Worm (Caenorhabditis elegans) whole organism, L4 larva: ENCODE results near the gene cdc-73.
A peak's percentile ranks its signal among the peaks of the same experiment; 100 is the strongest.

ENCODE experiments used
- F37D6.2 ChIP-seq: sonication (generic microtip); optimal IDR thresholded peaks from 2 replicates; lab custom pipeline; 2016; ENCODE audit warnings: mild to moderate bottlenecking, missing genetic modification characterization, missing compliant biosample characterization
- ZK546.5 ChIP-seq, 2 experiments: sonication (generic microtip); optimal IDR thresholded peaks; 2 replicates each; lab custom pipeline; 2017; ENCODE audit warnings: missing biosample characterization in 2 of 2, missing genetic modification characterization in 2 of 2
- aha-1 ChIP-seq: fragments of 150-350 bp; peaks from one replicate; lab custom pipeline; 2014; ENCODE audit warnings: missing biosample characterization, missing genetic modification characterization
- ama-1 ChIP-seq: fragments of 150-350 bp; optimal IDR thresholded peaks from 2 replicates; lab custom pipeline; 2014; ENCODE audit warnings: inconsistent platforms, mixed read lengths
- ceh-20 ChIP-seq: fragments of 200-800 bp; sonication (Bioruptor generic); IDR thresholded peaks from 2 replicates; pipeline ENCODE4 v1.3.6; 2022; ENCODE audit warnings: missing genetic modification reagents, missing genetic modification characterization, missing compliant biosample characterization
- ceh-44 ChIP-seq: fragments of 200-800 bp; sonication (Bioruptor generic); IDR thresholded peaks from 2 replicates; pipeline ENCODE4 v1.3.6; 2022; ENCODE audit warnings: missing genetic modification reagents, missing genetic modification characterization, missing compliant biosample characterization
- ceh-62 ChIP-seq: sonication (generic microtip); optimal IDR thresholded peaks from 2 replicates; lab custom pipeline; 2017; ENCODE audit warnings: missing biosample characterization, missing genetic modification characterization
- ceh-82 ChIP-seq: sonication (generic microtip); optimal IDR thresholded peaks from 2 replicates; lab custom pipeline; 2017; ENCODE audit warnings: missing biosample characterization, missing genetic modification characterization
- ces-1 ChIP-seq: fragments of 150-350 bp; sonication (generic microtip); optimal IDR thresholded peaks from 4 replicates; lab custom pipeline; 2014; ENCODE audit warnings: missing biosample characterization, missing genetic modification reagents, missing genetic modification characterization
- ctbp-1 ChIP-seq: fragments of 200-800 bp; sonication (Bioruptor generic); IDR thresholded peaks from 2 replicates; pipeline ENCODE4 v1.3.6; 2022; ENCODE audit warnings: missing genetic modification reagents, missing genetic modification characterization, missing compliant biosample characterization
- daf-16 ChIP-seq, 3 experiments: sonication (generic microtip); optimal IDR thresholded peaks; 2 replicates each; lab custom pipeline; 2016 to 2017; ENCODE audit warnings: missing genetic modification characterization in 3 of 3, missing genetic modification reagents in 3 of 3, mild to moderate bottlenecking in 2 of 3, missing compliant biosample characterization in 2 of 3, missing biosample characterization in 1 of 3, moderate library complexity in 1 of 3
- daf-19 ChIP-seq: fragments of 200-800 bp; sonication (Bioruptor generic); conservative IDR thresholded peaks from 2 replicates; pipeline ENCODE4 v1.3.6; 2022; ENCODE audit warnings: missing genetic modification characterization, missing compliant biosample characterization
- daf-8 ChIP-seq: fragments of 200-800 bp; sonication (Bioruptor generic); IDR thresholded peaks from 2 replicates; pipeline ENCODE4 v1.3.6; 2022; ENCODE audit warnings: missing genetic modification characterization, missing compliant biosample characterization
- dmd-6 ChIP-seq: fragments of 200-800 bp; sonication (Bioruptor generic); IDR thresholded peaks from 2 replicates; pipeline ENCODE4 v1.3.6; 2022; ENCODE audit warnings: missing genetic modification reagents, missing genetic modification characterization, missing compliant biosample characterization
- dpl-1 ChIP-seq: fragments of 150-350 bp; optimal IDR thresholded peaks from 2 replicates; lab custom pipeline; 2014; ENCODE audit warnings: missing biosample characterization, missing genetic modification reagents, missing genetic modification characterization
- duxl-1 ChIP-seq: sonication (generic microtip); optimal IDR thresholded peaks from 2 replicates; lab custom pipeline; 2016; ENCODE audit warnings: mild to moderate bottlenecking, missing genetic modification characterization, moderate library complexity, missing compliant biosample characterization; ENCODE audit not compliant: poor library complexity
- dve-1 ChIP-seq: sonication (generic microtip); optimal IDR thresholded peaks from 2 replicates; lab custom pipeline; 2017; ENCODE audit warnings: antibody characterized with exemption, mild to moderate bottlenecking, missing genetic modification characterization, missing compliant biosample characterization; ENCODE audit not compliant: insufficient read depth
- egl-43 ChIP-seq: fragments of 200-800 bp; sonication (Bioruptor generic); IDR thresholded peaks from 2 replicates; pipeline ENCODE4 v1.3.6; 2022; ENCODE audit warnings: missing genetic modification reagents, missing genetic modification characterization, missing compliant biosample characterization
- fkh-10 ChIP-seq: fragments of 150-350 bp; optimal IDR thresholded peaks from 2 replicates; lab custom pipeline; 2014; ENCODE audit warnings: missing biosample characterization, missing genetic modification reagents, missing genetic modification characterization
- fos-1 ChIP-seq: fragments of 150-350 bp; optimal IDR thresholded peaks from 2 replicates; lab custom pipeline; 2014; ENCODE audit warnings: missing biosample characterization, missing genetic modification characterization
- gei-8 ChIP-seq: fragments of 200-800 bp; sonication (Bioruptor generic); optimal IDR thresholded peaks from 2 replicates; lab custom pipeline; 2018; ENCODE audit warnings: mild to moderate bottlenecking, missing genetic modification characterization, missing compliant biosample characterization
- hlh-11 ChIP-seq: fragments of 200-800 bp; sonication (Bioruptor generic); optimal IDR thresholded peaks from 2 replicates; lab custom pipeline; 2018; ENCODE audit warnings: mild to moderate bottlenecking, missing genetic modification characterization, missing compliant biosample characterization
- hlh-30 ChIP-seq: sonication (generic microtip); optimal IDR thresholded peaks from 2 replicates; lab custom pipeline; 2017; ENCODE audit warnings: antibody characterized with exemption, mild to moderate bottlenecking, missing genetic modification characterization, missing compliant biosample characterization; ENCODE audit not compliant: insufficient read depth
- hmg-1.1 ChIP-seq: fragments of 200-800 bp; sonication (Bioruptor generic); IDR thresholded peaks from 2 replicates; pipeline ENCODE4 v1.3.6; 2022; ENCODE audit warnings: missing genetic modification reagents, missing genetic modification characterization, missing compliant biosample characterization
- lim-7 ChIP-seq: fragments of 200-800 bp; sonication (Bioruptor generic); IDR thresholded peaks from 2 replicates; pipeline ENCODE4 v1.3.6; 2022; ENCODE audit warnings: missing genetic modification characterization, missing compliant biosample characterization
- lin-29 ChIP-seq: fragments of 200-800 bp; sonication (Bioruptor generic); IDR thresholded peaks from 2 replicates; pipeline ENCODE4 v1.3.6; 2022; ENCODE audit warnings: missing genetic modification reagents, missing genetic modification characterization, missing compliant biosample characterization
- lin-38 ChIP-seq: fragments of 200-800 bp; sonication (Bioruptor generic); IDR thresholded peaks from 2 replicates; pipeline ENCODE4 v1.3.6; 2022; ENCODE audit warnings: missing genetic modification reagents, missing genetic modification characterization, missing compliant biosample characterization
- lsy-2 ChIP-seq, 2 experiments: fragments of 150-350 bp in 1 of 2; sonication (generic microtip) in 1 of 2; optimal IDR thresholded peaks; 2 replicates each; lab custom pipeline; 2014 to 2017; ENCODE audit warnings: missing biosample characterization in 2 of 2, missing genetic modification characterization in 2 of 2
- madf-9 ChIP-seq: fragments of 200-800 bp; sonication (Bioruptor generic); conservative IDR thresholded peaks from 2 replicates; pipeline ENCODE4 v1.3.6; 2022; ENCODE audit warnings: missing genetic modification reagents, missing genetic modification characterization, missing compliant biosample characterization
- mdt-29 ChIP-seq: fragments of 200-800 bp; sonication (Bioruptor generic); IDR thresholded peaks from 2 replicates; pipeline ENCODE4 v1.3.6; 2022; ENCODE audit warnings: missing genetic modification reagents, missing genetic modification characterization, missing compliant biosample characterization
- mep-1 ChIP-seq: fragments of 150-350 bp; sonication (generic microtip); optimal IDR thresholded peaks from 3 replicates; lab custom pipeline; 2014; ENCODE audit warnings: missing biosample characterization, missing genetic modification characterization
- mes-2 ChIP-seq: sonication (generic microtip); optimal IDR thresholded peaks from 2 replicates; lab custom pipeline; 2016; ENCODE audit warnings: missing genotype, mild to moderate bottlenecking, missing genetic modification characterization, missing compliant biosample characterization; ENCODE audit not compliant: poor library complexity, severe bottlenecking
- mxl-3 ChIP-seq: fragments of 200-800 bp; sonication (Bioruptor generic); optimal IDR thresholded peaks from 2 replicates; lab custom pipeline; 2018; ENCODE audit warnings: mild to moderate bottlenecking, missing genetic modification characterization, missing compliant biosample characterization
- nhr-11 ChIP-seq: fragments of 150-350 bp; optimal IDR thresholded peaks from 2 replicates; lab custom pipeline; 2014; ENCODE audit warnings: missing biosample characterization, missing genetic modification characterization
- nhr-28 ChIP-seq: fragments of 150-350 bp; optimal IDR thresholded peaks from 2 replicates; lab custom pipeline; 2014; ENCODE audit warnings: missing biosample characterization, missing genetic modification characterization
- nhr-41 ChIP-seq: fragments of 200-800 bp; sonication (Bioruptor generic); IDR thresholded peaks from 2 replicates; pipeline ENCODE4 v1.3.6; 2022; ENCODE audit warnings: missing genetic modification reagents, missing genetic modification characterization, missing compliant biosample characterization
- nhr-42 ChIP-seq: fragments of 200-800 bp; sonication (Bioruptor generic); IDR thresholded peaks from 2 replicates; pipeline ENCODE4 v1.3.6; 2022; ENCODE audit warnings: missing genetic modification characterization, missing compliant biosample characterization
- nhr-6 ChIP-seq: fragments of 150-350 bp; optimal IDR thresholded peaks from 2 replicates; lab custom pipeline; 2014; ENCODE audit warnings: missing biosample characterization, missing genetic modification characterization
- pha-4 ChIP-seq, 2 experiments: fragments of 150-350 bp in 1 of 2; fragments of 200-800 bp in 1 of 2; sonication (Bioruptor generic) in 1 of 2; IDR thresholded peaks in 1 of 2; optimal IDR thresholded peaks in 1 of 2; 2 replicates each; pipeline versions ENCODE4 v1.3.6 to Lab custom; 2014 to 2022; ENCODE audit warnings: missing genetic modification characterization in 2 of 2, missing genetic modification reagents in 2 of 2, missing biosample characterization in 1 of 2, missing compliant biosample characterization in 1 of 2
- set-16 ChIP-seq: fragments of 200-800 bp; sonication (Bioruptor generic); IDR thresholded peaks from 2 replicates; pipeline ENCODE4 v1.3.6; 2022; ENCODE audit warnings: missing genetic modification reagents, missing genetic modification characterization, missing compliant biosample characterization
- snpc-1.2 ChIP-seq: fragments of 200-800 bp; sonication (Bioruptor generic); IDR thresholded peaks from 2 replicates; pipeline ENCODE4 v1.3.6; 2022; ENCODE audit warnings: missing genetic modification reagents, missing genetic modification characterization, missing compliant biosample characterization
- unc-130 ChIP-seq: sonication (generic microtip); optimal IDR thresholded peaks from 2 replicates; lab custom pipeline; 2016; ENCODE audit warnings: missing genetic modification reagents, missing genetic modification characterization, missing compliant biosample characterization
- unc-39 ChIP-seq: sonication (generic microtip); optimal IDR thresholded peaks from 2 replicates; lab custom pipeline; 2017; ENCODE audit warnings: missing biosample characterization, missing genetic modification characterization
- unc-62 ChIP-seq, 3 experiments: fragments of 150-350 bp in 1 of 3; sonication (generic microtip); optimal IDR thresholded peaks in 2 of 3; peaks in 1 of 3; 1 replicate in 1 of 3; 2 replicates in 2 of 3; lab custom pipeline; 2014 to 2017; ENCODE audit warnings: missing biosample characterization in 3 of 3, missing genetic modification characterization in 3 of 3, missing genetic modification reagents in 3 of 3, missing genotype in 1 of 3
- zag-1 ChIP-seq: fragments of 150-350 bp; optimal IDR thresholded peaks from 2 replicates; lab custom pipeline; 2014; ENCODE audit warnings: missing biosample characterization, missing genetic modification characterization
- zfp-2 ChIP-seq: sonication (generic microtip); optimal IDR thresholded peaks from 2 replicates; lab custom pipeline; 2016; ENCODE audit warnings: mild to moderate bottlenecking, missing genetic modification characterization, missing compliant biosample characterization

Gene cdc-73

ce11 chrIV:4033490-4033889, 8.9 kb upstream of the cdc-73 start (continued):
- TF ChIP-seq nhr-6 (no peak), ceh-44 (GFP tag; lab: Robert Waterston, UW) (no peak), unc-62 (GFP tag; optimal IDR thresholded peaks at IDR 0.05 in 1 of 2; lab: Kevin White, UChicago) (peak in 1 of 2 experiments; percentile 97), unc-62 (tag; optimal IDR thresholded peaks at IDR 0.05; lab: Kevin White, UChicago) (no peak), lim-7 (GFP tag; lab: Robert Waterston, UW) (no peak), aha-1 (tag; lab: Kevin White, UChicago) (peak; percentile 88), unc-39 (no peak), dve-1 (peak; percentile 2), zfp-2 (tag; lab: Kevin White, UChicago) (no peak), dpl-1 (GFP tag; lab: Kevin White, UChicago) (peak; percentile 25), lsy-2 (tag; optimal IDR thresholded peaks at IDR 0.05; lab: Kevin White, UChicago) (peak in 1 of 2 experiments; percentile 21), hlh-11 (tag; lab: Kevin White, UChicago) (peak; percentile 12), mdt-29 (GFP tag; lab: Robert Waterston, UW) (no peak)

DNA sequence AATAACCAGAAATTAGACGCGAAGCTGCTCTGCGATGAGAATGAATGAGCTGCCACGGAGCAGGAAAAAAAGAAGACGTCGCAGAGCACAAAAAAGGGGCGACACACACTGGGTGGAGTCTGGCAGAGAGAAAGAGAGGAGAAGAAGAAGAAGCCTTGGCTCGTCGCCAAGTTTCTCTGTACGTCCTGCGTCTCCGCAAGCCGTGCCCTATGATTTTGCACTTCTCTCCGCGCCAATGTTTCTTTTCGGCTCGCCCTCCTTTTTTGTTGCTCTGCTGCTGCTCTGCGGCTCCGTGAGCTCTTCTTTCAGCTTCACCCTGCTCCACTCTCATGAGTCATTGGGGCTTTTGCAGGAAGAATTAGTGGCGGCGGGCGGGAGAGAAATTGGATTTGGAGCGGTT, 7.5 kb upstream of the cdc-73 start, which contains the start of gene hlh-30:
hlh-30 (minus strand) TSS at position 69 of the 400 bp plus-strand sequence.
- TF ChIP-seq ZK546.5 (tag; optimal IDR thresholded peaks at IDR 0.05; lab: Kevin White, UChicago) = no peak
- no peak for TF ChIP-seq hlh-30
- peak; percentile 47 for TF ChIP-seq hlh-11 (tag; lab: Kevin White, UChicago)
- peak; percentile 20 for TF ChIP-seq nhr-6
- no peak for TF ChIP-seq gei-8 (GFP tag; lab: Kevin White, UChicago)
- TF ChIP-seq fkh-10 = peak; percentile 30
- peak; percentile 68 for TF ChIP-seq egl-43 (GFP tag; lab: Robert Waterston, UW)
- no peak for TF ChIP-seq snpc-1.2
- no peak for TF ChIP-seq fos-1 (tag; lab: Kevin White, UChicago)
- TF ChIP-seq duxl-1 (tag; lab: Kevin White, UChicago) = no peak
- no peak for TF ChIP-seq ceh-20 (GFP tag; lab: Robert Waterston, UW)
- no peak for TF ChIP-seq unc-130 (GFP tag; lab: Kevin White, UChicago)
- peak; percentile 38; the same call in 1 of the 2 replicates for TF ChIP-seq lin-38 (GFP tag; lab: Robert Waterston, UW)
- no peak for TF ChIP-seq ama-1 (lab: Kevin White, UChicago)
- 0 out of 2 replicates have a peak, but pooled peaks have one; percentile 10 for TF ChIP-seq ceh-44 (GFP tag; lab: Robert Waterston, UW)
- TF ChIP-seq set-16 (GFP tag; lab: Robert Waterston, UW) = peak; percentile 90
- no peak for TF ChIP-seq nhr-41 (GFP tag; lab: Robert Waterston, UW)
- TF ChIP-seq pha-4 (GFP tag; IDR thresholded peaks at IDR 0.05; lab: Robert Waterston, UW) = 0 out of 2 replicates have a peak, but pooled peaks have one; percentile 7
- TF ChIP-seq pha-4 (tag; optimal IDR thresholded peaks at IDR 0.05; lab: Kevin White, UChicago) = no peak
- TF ChIP-seq aha-1 (tag; lab: Kevin White, UChicago) = peak; percentile 82
- no peak for TF ChIP-seq unc-39
- TF ChIP-seq zag-1 (tag; lab: Kevin White, UChicago) = no peak
- no peak for TF ChIP-seq ceh-82
- peak; percentile 29 for TF ChIP-seq dve-1
- peak; percentile 35 for TF ChIP-seq nhr-11
- TF ChIP-seq hmg-1.1 (GFP tag; lab: Robert Waterston, UW) = peak; percentile 87
- peak; percentile 67 for TF ChIP-seq mep-1 (tag; lab: Kevin White, UChicago)
- no peak for TF ChIP-seq ceh-62 (tag; lab: Kevin White, UChicago)
- no peak for TF ChIP-seq daf-16 (GFP tag; optimal IDR thresholded peaks at IDR 0.05; lab: Kevin White, UChicago)
- TF ChIP-seq daf-16 (tag; optimal IDR thresholded peaks at IDR 0.05; lab: Kevin White, UChicago) = peak; percentile 12
- no peak for TF ChIP-seq daf-19
- TF ChIP-seq nhr-28 (tag; lab: Kevin White, UChicago) = peak; percentile 9
- peak in 1 of 2 experiments; percentile 71 for TF ChIP-seq lsy-2 (tag; optimal IDR thresholded peaks at IDR 0.05; lab: Kevin White, UChicago)
- 0 out of 2 replicates have a peak, but pooled peaks have one; percentile 37 for TF ChIP-seq madf-9 (GFP tag; lab: Robert Waterston, UW)
- TF ChIP-seq lin-29 (GFP tag; lab: Robert Waterston, UW) = no peak
- peak; percentile 70 for TF ChIP-seq dmd-6
- peak; percentile 68 for TF ChIP-seq F37D6.2
- TF ChIP-seq mxl-3 (GFP tag; lab: Kevin White, UChicago) = no peak
- TF ChIP-seq mdt-29 (GFP tag; lab: Robert Waterston, UW) = no peak
- TF ChIP-seq nhr-42 (GFP tag; lab: Robert Waterston, UW) = no peak
- no peak for TF ChIP-seq daf-8 (GFP tag; lab: Robert Waterston, UW)
- no peak for TF ChIP-seq ces-1 (GFP tag; lab: Kevin White, UChicago)
- peak; percentile 11 for TF ChIP-seq mes-2
- TF ChIP-seq lim-7 (GFP tag; lab: Robert Waterston, UW) = 0 out of 2 replicates have a peak, but pooled peaks have one; percentile 25
- peak; percentile 76 for TF ChIP-seq ctbp-1 (GFP tag; lab: Robert Waterston, UW)
